Fruit fly (Drosophila melanogaster) whole organism, embryonic: ENCODE results near the gene Pfdn2.

ENCODE experiments used
- ATbp ChIP-seq: fragments of 200-800 bp; sonication (Bioruptor generic); optimal IDR thresholded peaks from 2 replicates; lab custom pipeline; 2017; ENCODE audit warnings: missing biosample characterization, mild to moderate bottlenecking, missing genetic modification characterization, missing genetic modification reagents
- CG11247 ChIP-seq: fragments of 200-800 bp; sonication (Bioruptor generic); IDR thresholded peaks from 2 replicates; pipeline ENCODE4 v1.3.6; 2022; ENCODE audit warnings: missing biosample characterization, missing genetic modification characterization
- CG13287 ChIP-seq: fragments of 200-800 bp; sonication (Bioruptor generic); IDR thresholded peaks from 2 replicates; pipeline ENCODE4 v1.3.6; 2022; ENCODE audit warnings: missing biosample characterization, missing genetic modification characterization; ENCODE audit not compliant: partially characterized antibody
- CG14667 ChIP-seq: fragments of 200-800 bp; sonication (Bioruptor generic); IDR thresholded peaks from 2 replicates; pipeline ENCODE4 v1.3.6; 2022; ENCODE audit warnings: missing biosample characterization, missing genetic modification characterization
- CG14965 ChIP-seq: fragments of 200-800 bp; sonication (Bioruptor generic); optimal IDR thresholded peaks from 2 replicates; lab custom pipeline; 2016; ENCODE audit warnings: missing biosample characterization, missing genetic modification characterization, borderline replicate concordance
- CG15073 ChIP-seq: fragments of 200-800 bp; sonication (Bioruptor generic); optimal IDR thresholded peaks from 2 replicates; lab custom pipeline; 2016; ENCODE audit warnings: missing biosample characterization, missing genetic modification characterization
- CG16813 ChIP-seq: fragments of 200-800 bp; sonication (Bioruptor generic); IDR thresholded peaks from 3 replicates; pipeline ENCODE4 v1.3.6; 2022; ENCODE audit warnings: missing biosample characterization, missing genetic modification characterization; ENCODE audit not compliant: partially characterized antibody
- CG17328 ChIP-seq: fragments of 200-800 bp; sonication (Bioruptor generic); IDR thresholded peaks from 2 replicates; pipeline ENCODE4 v1.3.6; 2022; ENCODE audit warnings: missing biosample characterization, missing genetic modification characterization
- CG2120 ChIP-seq: fragments of 200-800 bp; sonication (Bioruptor generic); optimal IDR thresholded peaks from 3 replicates; lab custom pipeline; 2016; ENCODE audit warnings: missing biosample characterization, missing genetic modification characterization
- CG2199 ChIP-seq: fragments of 200-800 bp; sonication (Bioruptor generic); IDR thresholded peaks from 3 replicates; pipeline ENCODE4 v1.3.6; 2022; ENCODE audit warnings: missing biosample characterization, missing genetic modification characterization
- CG31388 ChIP-seq: fragments of 200-800 bp; sonication (Bioruptor generic); optimal IDR thresholded peaks from 2 replicates; lab custom pipeline; 2016; ENCODE audit warnings: missing biosample characterization, missing genetic modification characterization
- CG3847 ChIP-seq: fragments of 200-800 bp; sonication (Bioruptor generic); IDR thresholded peaks from 2 replicates; pipeline ENCODE4 v1.3.6; 2022; ENCODE audit warnings: missing biosample characterization, missing genetic modification characterization
- CG4707 ChIP-seq: fragments of 200-800 bp; sonication (Bioruptor generic); optimal IDR thresholded peaks from 2 replicates; lab custom pipeline; 2018; ENCODE audit warnings: missing biosample characterization, mild to moderate bottlenecking, missing genetic modification characterization, moderate library complexity
- CG7357 ChIP-seq: fragments of 200-800 bp; sonication (Bioruptor generic); IDR thresholded peaks from 3 replicates; pipeline ENCODE4 v1.3.6; 2022; ENCODE audit warnings: missing biosample characterization, missing genetic modification characterization
- CG8281 ChIP-seq: fragments of 200-800 bp; sonication (Bioruptor generic); optimal IDR thresholded peaks from 2 replicates; lab custom pipeline; 2018; ENCODE audit warnings: missing biosample characterization, mild to moderate bottlenecking, missing genetic modification characterization, moderate library complexity
- CkIIα-i1 ChIP-seq: fragments of 200-800 bp; sonication (Bioruptor generic); IDR thresholded peaks from 2 replicates; pipeline ENCODE4 v1.3.6; 2022; ENCODE audit warnings: missing biosample characterization, missing genetic modification characterization
- Drgx ChIP-seq: fragments of 200-800 bp; sonication (Bioruptor generic); IDR thresholded peaks from 2 replicates; pipeline ENCODE4 v1.3.6; 2022; ENCODE audit warnings: missing biosample characterization, missing genetic modification characterization
- GATAe ChIP-seq: fragments of 200-800 bp; sonication (Bioruptor generic); conservative IDR thresholded peaks from 2 replicates; pipeline ENCODE4 v1.3.6; 2022; ENCODE audit warnings: missing biosample characterization, missing genetic modification characterization
- Gsc ChIP-seq: fragments of 200-800 bp; sonication (Bioruptor generic); IDR thresholded peaks from 2 replicates; pipeline ENCODE4 v1.3.6; 2022; ENCODE audit warnings: missing biosample characterization, missing genetic modification characterization
- Kr ChIP-seq: fragments of 200-800 bp; sonication (Bioruptor generic); optimal IDR thresholded peaks from 2 replicates; lab custom pipeline; 2017; ENCODE audit warnings: missing biosample characterization, mild to moderate bottlenecking, missing genetic modification characterization
- Lim3 ChIP-seq: fragments of 200-800 bp; sonication (Bioruptor generic); IDR thresholded peaks from 2 replicates; pipeline ENCODE4 v1.3.6; 2022; ENCODE audit warnings: missing biosample characterization, missing genetic modification characterization
- MESR4 ChIP-seq: fragments of 200-800 bp; sonication (Bioruptor generic); optimal IDR thresholded peaks from 2 replicates; lab custom pipeline; 2018; ENCODE audit warnings: missing biosample characterization, mild to moderate bottlenecking, missing genetic modification characterization, moderate library complexity
- Mrtf ChIP-seq: fragments of 200-800 bp; sonication (Bioruptor generic); IDR thresholded peaks from 3 replicates; pipeline ENCODE4 v1.3.6; 2022; ENCODE audit warnings: missing biosample characterization, missing genetic modification characterization
- Opbp ChIP-seq: fragments of 200-800 bp; sonication (Bioruptor generic); IDR thresholded peaks from 3 replicates; pipeline ENCODE4 v1.3.6; 2022; ENCODE audit warnings: missing biosample characterization, missing genetic modification characterization; ENCODE audit not compliant: partially characterized antibody
- Side ChIP-seq: fragments of 200-800 bp; sonication (Bioruptor generic); optimal IDR thresholded peaks from 2 replicates; lab custom pipeline; 2016; ENCODE audit warnings: missing biosample characterization, missing genetic modification characterization
- Sry-β ChIP-seq: fragments of 200-800 bp; sonication (Bioruptor generic); optimal IDR thresholded peaks from 2 replicates; lab custom pipeline; 2018; ENCODE audit warnings: missing biosample characterization, mild to moderate bottlenecking, missing genetic modification characterization, moderate library complexity
- TFAM ChIP-seq: fragments of 200-800 bp; sonication (Bioruptor generic); optimal IDR thresholded peaks from 2 replicates; lab custom pipeline; 2017; ENCODE audit warnings: missing biosample characterization, missing genetic modification characterization, inconsistent platforms
- ab ChIP-seq: fragments of 200-800 bp; sonication (Bioruptor generic); optimal IDR thresholded peaks from 2 replicates; lab custom pipeline; 2016; ENCODE audit warnings: missing biosample characterization, missing genetic modification characterization
- ap ChIP-seq: fragments of 200-800 bp; sonication (Bioruptor generic); IDR thresholded peaks from 2 replicates; pipeline ENCODE4 v1.3.6; 2022; ENCODE audit warnings: missing biosample characterization, missing genetic modification characterization
- chn ChIP-seq: fragments of 200-800 bp; sonication (Bioruptor generic); optimal IDR thresholded peaks from 2 replicates; lab custom pipeline; 2016; ENCODE audit warnings: missing biosample characterization, missing genetic modification characterization
- cwo ChIP-seq: fragments of 200-800 bp; sonication (Bioruptor generic); optimal IDR thresholded peaks from 3 replicates; lab custom pipeline; 2017; ENCODE audit warnings: missing biosample characterization, missing genetic modification characterization, mild to moderate bottlenecking, moderate library complexity, missing genetic modification reagents
- dysf ChIP-seq: fragments of 200-800 bp; sonication (Bioruptor generic); IDR thresholded peaks from 3 replicates; pipeline ENCODE4 v1.3.6; 2022; ENCODE audit warnings: missing biosample characterization, missing genetic modification characterization
- en ChIP-seq: fragments of 200-800 bp; sonication (Bioruptor generic); optimal IDR thresholded peaks from 2 replicates; lab custom pipeline; 2016; ENCODE audit warnings: missing biosample characterization, missing genetic modification characterization
- grau ChIP-seq: fragments of 200-800 bp; optimal IDR thresholded peaks from 3 replicates; lab custom pipeline; 2019; ENCODE audit warnings: missing biosample characterization, mild to moderate bottlenecking, missing genetic modification characterization, moderate library complexity
- ind ChIP-seq: fragments of 200-800 bp; sonication (Bioruptor generic); optimal IDR thresholded peaks from 3 replicates; lab custom pipeline; 2016; ENCODE audit warnings: missing biosample characterization, missing genetic modification characterization
- insv ChIP-seq, 2 experiments: fragments of 200-800 bp; sonication (Bioruptor generic); optimal IDR thresholded peaks; 3 replicates each; lab custom pipeline; 2016 to 2018; ENCODE audit warnings: missing biosample characterization in 2 of 2, missing genetic modification characterization in 2 of 2
- jing ChIP-seq: fragments of 200-800 bp; sonication (Bioruptor generic); optimal IDR thresholded peaks from 2 replicates; lab custom pipeline; 2018; ENCODE audit warnings: missing biosample characterization, mild to moderate bottlenecking, missing genetic modification characterization
- jumu ChIP-seq: fragments of 200-800 bp; sonication (Bioruptor generic); optimal IDR thresholded peaks from 3 replicates; lab custom pipeline; 2016; ENCODE audit warnings: missing biosample characterization, missing genetic modification characterization
- lmd ChIP-seq: fragments of 200-800 bp; sonication (Bioruptor generic); IDR thresholded peaks from 2 replicates; pipeline ENCODE4 v1.3.6; 2022; ENCODE audit warnings: missing biosample characterization, missing genetic modification characterization
- maf-S ChIP-seq: fragments of 200-800 bp; sonication (Bioruptor generic); optimal IDR thresholded peaks from 2 replicates; lab custom pipeline; 2016; ENCODE audit warnings: missing biosample characterization, missing genetic modification characterization
- p53 ChIP-seq: fragments of 200-800 bp; sonication (Bioruptor generic); optimal IDR thresholded peaks from 2 replicates; lab custom pipeline; 2016; ENCODE audit warnings: missing biosample characterization, missing genetic modification characterization
- pan ChIP-seq, 4 experiments: fragments of >200 bp in 3 of 4; fragments of 200-800 bp in 1 of 4; sonication (Bioruptor generic) in 1 of 4; optimal IDR thresholded peaks in 3 of 4; IDR thresholded peaks in 1 of 4; 2 replicates each; pipeline versions ENCODE4 v1.3.6 to Lab custom; 2017 to 2022; ENCODE audit warnings: missing biosample characterization in 2 of 4, missing genetic modification characterization in 2 of 4, mixed read lengths in 1 of 4
- pum ChIP-seq: fragments of 200-800 bp; sonication (Bioruptor generic); optimal IDR thresholded peaks from 2 replicates; lab custom pipeline; 2016; ENCODE audit warnings: missing biosample characterization, missing genetic modification characterization
- sim ChIP-seq: fragments of 200-800 bp; sonication (Bioruptor generic); IDR thresholded peaks from 2 replicates; pipeline ENCODE4 v1.3.6; 2022; ENCODE audit warnings: missing biosample characterization, missing genetic modification characterization
- sna ChIP-seq: fragments of 200-800 bp; sonication (Bioruptor generic); IDR thresholded peaks from 2 replicates; pipeline ENCODE4 v1.3.6; 2022; ENCODE audit warnings: missing biosample characterization, missing genetic modification characterization; ENCODE audit not compliant: partially characterized antibody
- sqz ChIP-seq: fragments of 200-800 bp; sonication (Bioruptor generic); optimal IDR thresholded peaks from 3 replicates; lab custom pipeline; 2018; ENCODE audit warnings: missing biosample characterization, mild to moderate bottlenecking, missing genetic modification characterization
- tna ChIP-seq: fragments of 200-800 bp; sonication (Bioruptor generic); IDR thresholded peaks from 2 replicates; pipeline ENCODE4 v1.3.6; 2022; ENCODE audit warnings: missing biosample characterization, missing genetic modification characterization; ENCODE audit not compliant: partially characterized antibody
- twi ChIP-seq: fragments of 200-800 bp; optimal IDR thresholded peaks from 2 replicates; lab custom pipeline; 2019; ENCODE audit warnings: missing biosample characterization, mild to moderate bottlenecking, missing genetic modification characterization, moderate library complexity
- tx ChIP-seq: fragments of 200-800 bp; sonication (Bioruptor generic); optimal IDR thresholded peaks from 2 replicates; lab custom pipeline; 2016; ENCODE audit warnings: missing biosample characterization, missing genetic modification characterization
- usp ChIP-seq: fragments of >200 bp; optimal IDR thresholded peaks from 2 replicates; lab custom pipeline; 2017; ENCODE audit warnings: missing biosample characterization, missing genetic modification characterization
- vvl ChIP-seq: fragments of 200-800 bp; sonication (Bioruptor generic); IDR thresholded peaks from 2 replicates; pipeline ENCODE4 v1.3.6; 2022; ENCODE audit warnings: missing biosample characterization, missing genetic modification characterization

Gene Pfdn2

dm6 chr3L:11123088-11123487 lies 48.9 kb upstream of the Pfdn2 start, which contains the start of the genes Ufd1 and NaPi-III (continued):
- peak; percentile 46 for TF ChIP-seq grau (tag; lab: Kevin White, UChicago)
- no peak for TF ChIP-seq CG2199 (GFP tag; lab: Robert Waterston, UW)
- peak; percentile 20 for TF ChIP-seq Side
- no peak for TF ChIP-seq ab (GFP tag; lab: Kevin White, UChicago)
- no peak for TF ChIP-seq pan (optimal IDR thresholded peaks at IDR 0.05; lab: Kevin White, UChicago)
- no peak for TF ChIP-seq pan (GFP tag; optimal IDR thresholded peaks at IDR 0.05 in 1 of 2, IDR thresholded peaks at IDR 0.05 in 1 of 2)
- TF ChIP-seq CkIIα-i1 (GFP tag; lab: Robert Waterston, UW): no peak
- TF ChIP-seq sna (GFP tag; lab: Robert Waterston, UW): peak; percentile 73; the same call in 1 of the 2 replicates
- TF ChIP-seq Lim3 (GFP tag; lab: Robert Waterston, UW): no peak
- peak; percentile 57 for TF ChIP-seq Drgx (GFP tag; lab: Robert Waterston, UW)
- no peak for TF ChIP-seq CG11247
- no peak for TF ChIP-seq CG31388 (GFP tag; lab: Kevin White, UChicago)
- no peak for TF ChIP-seq sim
- TF ChIP-seq en (GFP tag; lab: Kevin White, UChicago): no peak
- TF ChIP-seq dysf (GFP tag; lab: Robert Waterston, UW): peak; percentile 38; the same call in 1 of the 3 replicates
- TF ChIP-seq tna (GFP tag; lab: Robert Waterston, UW): peak; percentile 76
- TF ChIP-seq GATAe (GFP tag; lab: Robert Waterston, UW): peak; percentile 50; the same call in 1 of the 2 replicates
- TF ChIP-seq CG2120: peak; percentile 41
- no peak for TF ChIP-seq cwo (GFP tag; lab: Kevin White, UChicago)
- no peak for TF ChIP-seq TFAM (GFP tag; lab: Kevin White, UChicago)
- TF ChIP-seq CG13287 (GFP tag; lab: Robert Waterston, UW): peak; percentile 94
- no peak for TF ChIP-seq Gsc
- TF ChIP-seq CG3847: peak; percentile 81
- no peak for TF ChIP-seq jing (GFP tag; lab: Kevin White, UChicago)
- no peak for TF ChIP-seq Kr
- TF ChIP-seq Mrtf (GFP tag; lab: Robert Waterston, UW): no peak
- TF ChIP-seq CG7357: no peak
- peak; percentile 59; the same call in 1 of the 2 replicates for TF ChIP-seq vvl (GFP tag; lab: Robert Waterston, UW)
- TF ChIP-seq p53 (GFP tag; lab: Kevin White, UChicago): peak; percentile 78
- TF ChIP-seq Opbp (GFP tag; lab: Robert Waterston, UW): peak; percentile 93
- peak; percentile 79 for TF ChIP-seq jumu (GFP tag; lab: Kevin White, UChicago)
- no peak for TF ChIP-seq CG14965
- TF ChIP-seq ind: no peak
- TF ChIP-seq CG4707: no peak
- peak; percentile 87 for TF ChIP-seq MESR4 (GFP tag; lab: Kevin White, UChicago)
- peak; percentile 29 for TF ChIP-seq pum
- peak; percentile 40 for TF ChIP-seq chn (GFP tag; lab: Kevin White, UChicago)
- TF ChIP-seq twi (tag; lab: Kevin White, UChicago): no peak
- no peak for TF ChIP-seq CG8281
- no peak for TF ChIP-seq CG17328
- TF ChIP-seq ATbp (GFP tag; lab: Kevin White, UChicago): no peak
- TF ChIP-seq insv (GFP tag; optimal IDR thresholded peaks at IDR 0.05; lab: Kevin White, UChicago): peak in 1 of 2 experiments; percentile 72
- peak; percentile 84 for TF ChIP-seq CG16813 (GFP tag; lab: Robert Waterston, UW)
- no peak for TF ChIP-seq ap (GFP tag; lab: Robert Waterston, UW)
- TF ChIP-seq tx (GFP tag; lab: Kevin White, UChicago): peak; percentile 41
- peak; percentile 20; the same call in 1 of the 2 replicates for TF ChIP-seq lmd
- TF ChIP-seq maf-S (GFP tag; lab: Kevin White, UChicago): peak; percentile 35
- no peak for TF ChIP-seq usp (GFP tag; lab: Kevin White, UChicago)
- no peak for TF ChIP-seq CG14667 (GFP tag; lab: Robert Waterston, UW)
- TF ChIP-seq CG15073 (GFP tag; lab: Kevin White, UChicago): no peak
- TF ChIP-seq sqz: peak; percentile 88
- TF ChIP-seq Sry-β (GFP tag; lab: Kevin White, UChicago): no peak
